Worm (Caenorhabditis elegans) whole organism, L2 larva: ENCODE measurements around the gene Y44A6D.7.

Experiments
- alr-1 ChIP-seq: fragments of 150-350 bp; optimal IDR thresholded peaks from 2 replicates; lab custom pipeline; 2014; ENCODE audit warnings: missing biosample characterization, missing genetic modification characterization
- ama-1 ChIP-seq: fragments of 150-350 bp; optimal IDR thresholded peaks from 2 replicates; lab custom pipeline; 2018; ENCODE audit warnings: inconsistent platforms
- nhr-77 ChIP-seq: fragments of 150-350 bp; optimal IDR thresholded peaks from 2 replicates; lab custom pipeline; 2014; ENCODE audit warnings: missing biosample characterization, missing genetic modification characterization
- unc-62 ChIP-seq: fragments of 150-350 bp; optimal IDR thresholded peaks from 2 replicates; lab custom pipeline; 2014; ENCODE audit warnings: missing biosample characterization, missing genetic modification reagents, missing genetic modification characterization

- TF ChIP-seq alr-1 = no peak
- TF ChIP-seq unc-62 = no peak
- TF ChIP-seq nhr-77 (tag; lab: Kevin White, UChicago) = no peak
- peak; percentile 3 for TF ChIP-seq ama-1
Observed at ce11 chrV:20776761-20777160, 37.8 kb upstream of the Y44A6D.7 start.
